Fruit fly (Drosophila melanogaster): ENCODE data around the gene Atg16.

Atg16 gene

dm6 chr3R:29869350-29869688, 34.4 kb upstream of the Atg16 start, which contains the start of gene CG34133 (continued):
- no peak for TF ChIP-seq CG12659 (GFP tag; optimal IDR thresholded peaks at IDR 0.05)
- TF ChIP-seq CG3281 (GFP tag; optimal IDR thresholded peaks at IDR 0.05): no peak
- no peak for TF ChIP-seq gfzf (GFP tag; optimal IDR thresholded peaks at IDR 0.05)
- peak; percentile 93 for TF ChIP-seq MESR4 (GFP tag; optimal IDR thresholded peaks at IDR 0.05)
- no peak for TF ChIP-seq CG6254 (GFP tag; optimal IDR thresholded peaks at IDR 0.05)
- no peak for TF ChIP-seq chif (GFP tag; optimal IDR thresholded peaks at IDR 0.05)
- no peak for TF ChIP-seq peb (GFP tag; IDR thresholded peaks at IDR 0.05)
- TF ChIP-seq CG12104 (GFP tag; optimal IDR thresholded peaks at IDR 0.05): no peak
- TF ChIP-seq CG13287 (GFP tag; IDR thresholded peaks at IDR 0.05; ENCODE audit: partially characterized antibody): no peak; the same call in 1 of the 2 replicates
- TF ChIP-seq trem (tag; optimal IDR thresholded peaks at IDR 0.05): no peak
- peak; percentile 7 for TF ChIP-seq Neu2 (GFP tag; optimal IDR thresholded peaks at IDR 0.05; ENCODE audit: borderline replicate concordance)
- TF ChIP-seq Spps (tag; optimal IDR thresholded peaks at IDR 0.05): no peak
- TF ChIP-seq CG11504 (tag; optimal IDR thresholded peaks at IDR 0.05): no peak
- no peak for TF ChIP-seq Atf-2 (GFP tag; optimal IDR thresholded peaks at IDR 0.05)
- no peak for TF ChIP-seq hth (optimal IDR thresholded peaks at IDR 0.05)
- TF ChIP-seq CG42726 (GFP tag; IDR thresholded peaks at IDR 0.05; ENCODE audit: partially characterized antibody): 0 out of 2 replicates have a peak, but pooled peaks have one; percentile 64
- TF ChIP-seq Doc3 (GFP tag; IDR thresholded peaks at IDR 0.05; ENCODE audit: partially characterized antibody): no peak
- TF ChIP-seq mld (GFP tag; IDR thresholded peaks at IDR 0.05; ENCODE audit: partially characterized antibody): no peak; the same call in 2 of the 3 replicates
- no peak for TF ChIP-seq HLH4C (GFP tag; IDR thresholded peaks at IDR 0.05; ENCODE audit: partially characterized antibody)
- TF ChIP-seq CG4617 (GFP tag; optimal IDR thresholded peaks at IDR 0.05; ENCODE audit: borderline replicate concordance): peak; percentile 39
- no peak for TF ChIP-seq Hey (tag; optimal IDR thresholded peaks at IDR 0.05)
- no peak for TF ChIP-seq Camta (GFP tag; optimal IDR thresholded peaks at IDR 0.05)
- TF ChIP-seq nau (GFP tag; optimal IDR thresholded peaks at IDR 0.05): no peak
- no peak for TF ChIP-seq PHDP (tag; optimal IDR thresholded peaks at IDR 0.05)
- no peak for TF ChIP-seq Rx (GFP tag; IDR thresholded peaks at IDR 0.05)
- no peak for TF ChIP-seq CG15479 (GFP tag; optimal IDR thresholded peaks at IDR 0.05)
- no peak for TF ChIP-seq pita (GFP tag; optimal IDR thresholded peaks at IDR 0.05)
- no peak for TF ChIP-seq dan (GFP tag; IDR thresholded peaks at IDR 0.05)
- no peak for TF ChIP-seq Dfd (GFP tag; optimal IDR thresholded peaks at IDR 0.05)
- no peak for TF ChIP-seq schlank (tag; optimal IDR thresholded peaks at IDR 0.05)
- no peak for TF ChIP-seq CG12236 (GFP tag; optimal IDR thresholded peaks at IDR 0.05)
- no peak for TF ChIP-seq stc (GFP tag; IDR thresholded peaks at IDR 0.05)
- no peak for TF ChIP-seq odd (GFP tag; optimal IDR thresholded peaks at IDR 0.05)
- TF ChIP-seq CG8478 (optimal IDR thresholded peaks at IDR 0.05): no peak
- TF ChIP-seq inv (GFP tag; IDR thresholded peaks at IDR 0.05; ENCODE audit: partially characterized antibody): no peak
- TF ChIP-seq sim (GFP tag; IDR thresholded peaks at IDR 0.05): no peak
- no peak for TF ChIP-seq Trl (optimal IDR thresholded peaks at IDR 0.05)
- no peak for TF ChIP-seq Trl (GFP tag; optimal IDR thresholded peaks at IDR 0.05)
- no peak for TF ChIP-seq CG10209 (GFP tag; optimal IDR thresholded peaks at IDR 0.05)
- no peak for TF ChIP-seq CG6683 (GFP tag; optimal IDR thresholded peaks at IDR 0.05)
- no peak for TF ChIP-seq disco-r (GFP tag; optimal IDR thresholded peaks at IDR 0.05)
- TF ChIP-seq CG14710 (tag; optimal IDR thresholded peaks at IDR 0.05): peak; percentile 17
- TF ChIP-seq mirr (GFP tag; optimal IDR thresholded peaks at IDR 0.05): no peak
- no peak for TF ChIP-seq CG2116 (GFP tag; optimal IDR thresholded peaks at IDR 0.05)
- no peak for TF ChIP-seq Oli (tag; optimal IDR thresholded peaks at IDR 0.05)
- no peak for TF ChIP-seq CG5180 (GFP tag; optimal IDR thresholded peaks at IDR 0.05)
- TF ChIP-seq CG18476 (GFP tag; optimal IDR thresholded peaks at IDR 0.05): no peak
- no peak for TF ChIP-seq ato (GFP tag; IDR thresholded peaks at IDR 0.05; ENCODE audit: partially characterized antibody)
- TF ChIP-seq sens (GFP tag): no peak
- no peak for TF ChIP-seq chn (GFP tag; optimal IDR thresholded peaks at IDR 0.05)
- no peak for TF ChIP-seq CG6689 (GFP tag; IDR thresholded peaks at IDR 0.05)
- no peak for TF ChIP-seq CG2199 (GFP tag; IDR thresholded peaks at IDR 0.05)

Data from whole organism, embryonic.